Fruit fly (Drosophila melanogaster) whole organism, embryonic: ENCODE data around the gene CG31268.

Source experiments
- CG2129 ChIP-seq: fragments of 200-800 bp; sonication (Bioruptor generic); IDR thresholded peaks from 2 replicates; pipeline ENCODE4 v1.3.6; 2022; ENCODE audit warnings: missing biosample characterization, missing genetic modification characterization; ENCODE audit not compliant: partially characterized antibody
- CG31388 ChIP-seq: fragments of 200-800 bp; sonication (Bioruptor generic); optimal IDR thresholded peaks from 2 replicates; lab custom pipeline; 2016; ENCODE audit warnings: missing biosample characterization, missing genetic modification characterization
- Pdp1 ChIP-seq, 2 experiments: fragments of 200-800 bp; sonication (Bioruptor generic); optimal IDR thresholded peaks; 3 replicates each; lab custom pipeline; 2016; ENCODE audit warnings: missing biosample characterization in 2 of 2, missing genetic modification characterization in 2 of 2, mild to moderate bottlenecking in 1 of 2, moderate library complexity in 1 of 2
- luna ChIP-seq: fragments of 200-800 bp; sonication (Bioruptor generic); optimal IDR thresholded peaks from 2 replicates; lab custom pipeline; 2016; ENCODE audit warnings: missing biosample characterization, missing genetic modification characterization
- nerfin-1 ChIP-seq: fragments of 200-800 bp; sonication (Bioruptor generic); optimal IDR thresholded peaks from 3 replicates; lab custom pipeline; 2019; ENCODE audit warnings: missing biosample characterization, mild to moderate bottlenecking, missing genetic modification characterization, moderate library complexity
- nerfin-2 ChIP-seq: fragments of 200-800 bp; sonication (Bioruptor generic); IDR thresholded peaks from 2 replicates; pipeline ENCODE4 v1.3.6; 2022; ENCODE audit warnings: missing biosample characterization, missing genetic modification characterization; ENCODE audit not compliant: partially characterized antibody
- sna ChIP-seq: fragments of 200-800 bp; sonication (Bioruptor generic); IDR thresholded peaks from 2 replicates; pipeline ENCODE4 v1.3.6; 2022; ENCODE audit warnings: missing biosample characterization, missing genetic modification characterization; ENCODE audit not compliant: partially characterized antibody
- usp ChIP-seq: fragments of >200 bp; optimal IDR thresholded peaks from 2 replicates; lab custom pipeline; 2017; ENCODE audit warnings: missing biosample characterization, missing genetic modification characterization
- wor ChIP-seq: fragments of 200-800 bp; sonication (Bioruptor generic); IDR thresholded peaks from 2 replicates; pipeline ENCODE4 v1.3.6; 2022; ENCODE audit warnings: missing biosample characterization, missing genetic modification characterization

DNA sequence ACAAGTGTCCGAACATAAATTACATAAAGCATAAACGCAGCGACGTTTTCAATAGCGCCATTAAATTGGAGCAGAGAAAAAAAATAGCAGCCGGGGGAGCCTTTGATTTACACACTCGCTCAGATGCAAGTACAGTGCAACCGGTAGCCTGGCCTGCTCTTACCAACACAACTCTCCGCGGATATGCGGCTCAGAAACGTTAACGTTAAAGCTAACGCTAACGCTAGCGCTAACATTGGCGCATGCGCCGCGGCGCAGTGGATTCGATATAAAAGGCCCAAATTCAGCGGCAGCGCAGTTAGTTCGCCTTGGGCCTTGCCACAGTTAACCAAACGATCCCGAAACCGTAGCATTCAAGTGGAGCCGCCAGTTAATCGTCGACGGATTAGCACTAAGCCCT lies 17.3 kb upstream of the CG31268 start, which contains the start of gene Pxd:
- no peak for TF ChIP-seq nerfin-2 (GFP tag; lab: Robert Waterston, UW)
- TF ChIP-seq usp (GFP tag; lab: Kevin White, UChicago): no peak
- no peak for TF ChIP-seq nerfin-1
- no peak for TF ChIP-seq wor (GFP tag; lab: Robert Waterston, UW)
- no peak for TF ChIP-seq sna (GFP tag; lab: Robert Waterston, UW)
- TF ChIP-seq Pdp1 (GFP tag; optimal IDR thresholded peaks at IDR 0.05; lab: Kevin White, UChicago): no peak
- TF ChIP-seq CG2129: no peak
- no peak for TF ChIP-seq CG31388 (GFP tag; lab: Kevin White, UChicago)
- TF ChIP-seq luna (GFP tag; lab: Kevin White, UChicago): no peak
